Worm (Caenorhabditis elegans) whole organism, L4 larva: ENCODE results near the gene sart-3.
A peak's percentile ranks its signal among the peaks of the same experiment; 100 is the strongest.

Source experiments
- D1046.2 ChIP-seq: fragments of 200-800 bp; sonication (Bioruptor generic); IDR thresholded peaks from 2 replicates; pipeline ENCODE4 v1.3.6; 2022; ENCODE audit warnings: missing genetic modification characterization, missing compliant biosample characterization
- F10B5.3 ChIP-seq: sonication (generic microtip); optimal IDR thresholded peaks from 2 replicates; lab custom pipeline; 2016; ENCODE audit warnings: mild to moderate bottlenecking, missing genetic modification characterization, missing compliant biosample characterization
- F26F4.8 ChIP-seq: fragments of 200-800 bp; sonication (Bioruptor generic); conservative IDR thresholded peaks from 2 replicates; pipeline ENCODE4 v1.3.6; 2022; ENCODE audit warnings: missing genetic modification characterization, missing compliant biosample characterization
- F44E2.7 ChIP-seq: fragments of 200-800 bp; sonication (Bioruptor generic); IDR thresholded peaks from 2 replicates; pipeline ENCODE4 v2.1.2; 2022; ENCODE audit warnings: missing genetic modification characterization, missing compliant biosample characterization
- F49E8.2 ChIP-seq: sonication (generic microtip); optimal IDR thresholded peaks from 2 replicates; lab custom pipeline; 2016; ENCODE audit warnings: missing compliant biosample characterization, mild to moderate bottlenecking, missing genetic modification characterization, borderline replicate concordance
- T20F7.1 ChIP-seq: fragments of 200-800 bp; sonication (Bioruptor generic); optimal IDR thresholded peaks from 2 replicates; lab custom pipeline; 2018; ENCODE audit warnings: mild to moderate bottlenecking, missing genetic modification characterization, missing compliant biosample characterization
- T26A8.4 ChIP-seq: fragments of 200-800 bp; sonication (Bioruptor generic); IDR thresholded peaks from 2 replicates; pipeline ENCODE4 v1.3.6; 2022; ENCODE audit warnings: missing genetic modification characterization, missing compliant biosample characterization
- Y48G9A.11 ChIP-seq: fragments of 200-800 bp; sonication (Bioruptor generic); IDR thresholded peaks from 2 replicates; pipeline ENCODE4 v1.3.6; 2022; ENCODE audit warnings: missing genetic modification reagents, missing genetic modification characterization, missing compliant biosample characterization
- ZK546.5 ChIP-seq, 2 experiments: sonication (generic microtip); optimal IDR thresholded peaks; 2 replicates each; lab custom pipeline; 2017; ENCODE audit warnings: missing biosample characterization in 2 of 2, missing genetic modification characterization in 2 of 2
- ama-1 ChIP-seq: fragments of 150-350 bp; optimal IDR thresholded peaks from 2 replicates; lab custom pipeline; 2014; ENCODE audit warnings: inconsistent platforms, mixed read lengths
- arid-1 ChIP-seq: fragments of 200-800 bp; sonication (Bioruptor generic); conservative IDR thresholded peaks from 2 replicates; pipeline ENCODE4 v1.3.6; 2022; ENCODE audit warnings: missing genetic modification reagents, missing genetic modification characterization, missing compliant biosample characterization
- ceh-82 ChIP-seq: sonication (generic microtip); optimal IDR thresholded peaks from 2 replicates; lab custom pipeline; 2017; ENCODE audit warnings: missing biosample characterization, missing genetic modification characterization
- ces-1 ChIP-seq: fragments of 150-350 bp; sonication (generic microtip); optimal IDR thresholded peaks from 4 replicates; lab custom pipeline; 2014; ENCODE audit warnings: missing biosample characterization, missing genetic modification reagents, missing genetic modification characterization
- ctbp-1 ChIP-seq: fragments of 200-800 bp; sonication (Bioruptor generic); IDR thresholded peaks from 2 replicates; pipeline ENCODE4 v1.3.6; 2022; ENCODE audit warnings: missing genetic modification reagents, missing genetic modification characterization, missing compliant biosample characterization
- daf-16 ChIP-seq, 3 experiments: sonication (generic microtip); optimal IDR thresholded peaks; 2 replicates each; lab custom pipeline; 2016 to 2017; ENCODE audit warnings: missing genetic modification characterization in 3 of 3, missing genetic modification reagents in 3 of 3, mild to moderate bottlenecking in 2 of 3, missing compliant biosample characterization in 2 of 3, missing biosample characterization in 1 of 3, moderate library complexity in 1 of 3
- daf-19 ChIP-seq: fragments of 200-800 bp; sonication (Bioruptor generic); conservative IDR thresholded peaks from 2 replicates; pipeline ENCODE4 v1.3.6; 2022; ENCODE audit warnings: missing genetic modification characterization, missing compliant biosample characterization
- dmd-6 ChIP-seq: fragments of 200-800 bp; sonication (Bioruptor generic); IDR thresholded peaks from 2 replicates; pipeline ENCODE4 v1.3.6; 2022; ENCODE audit warnings: missing genetic modification reagents, missing genetic modification characterization, missing compliant biosample characterization
- egl-43 ChIP-seq: fragments of 200-800 bp; sonication (Bioruptor generic); IDR thresholded peaks from 2 replicates; pipeline ENCODE4 v1.3.6; 2022; ENCODE audit warnings: missing genetic modification reagents, missing genetic modification characterization, missing compliant biosample characterization
- gei-8 ChIP-seq: fragments of 200-800 bp; sonication (Bioruptor generic); optimal IDR thresholded peaks from 2 replicates; lab custom pipeline; 2018; ENCODE audit warnings: mild to moderate bottlenecking, missing genetic modification characterization, missing compliant biosample characterization
- hif-1 ChIP-seq, 2 experiments: sonication (generic microtip); optimal IDR thresholded peaks; 2 replicates each; lab custom pipeline; 2016 to 2017; ENCODE audit warnings: missing compliant biosample characterization in 2 of 2, missing genetic modification characterization in 2 of 2, missing genetic modification reagents in 2 of 2, missing genotype in 2 of 2, mild to moderate bottlenecking in 1 of 2
- lin-1 ChIP-seq: fragments of 200-800 bp; sonication (Bioruptor generic); IDR thresholded peaks from 2 replicates; pipeline ENCODE4 v1.3.6; 2022; ENCODE audit warnings: missing genetic modification reagents, missing genetic modification characterization, missing compliant biosample characterization
- lin-38 ChIP-seq: fragments of 200-800 bp; sonication (Bioruptor generic); IDR thresholded peaks from 2 replicates; pipeline ENCODE4 v1.3.6; 2022; ENCODE audit warnings: missing genetic modification reagents, missing genetic modification characterization, missing compliant biosample characterization
- lin-39 ChIP-seq: fragments of 150-350 bp; optimal IDR thresholded peaks from 2 replicates; lab custom pipeline; 2014; ENCODE audit warnings: missing biosample characterization, missing genetic modification reagents, missing genetic modification characterization
- lir-3 ChIP-seq: sonication (generic microtip); optimal IDR thresholded peaks from 2 replicates; lab custom pipeline; 2016; ENCODE audit warnings: mild to moderate bottlenecking, missing genetic modification characterization, missing compliant biosample characterization
- lsy-2 ChIP-seq, 2 experiments: fragments of 150-350 bp in 1 of 2; sonication (generic microtip) in 1 of 2; optimal IDR thresholded peaks; 2 replicates each; lab custom pipeline; 2014 to 2017; ENCODE audit warnings: missing biosample characterization in 2 of 2, missing genetic modification characterization in 2 of 2
- madf-5 ChIP-seq, 2 experiments: fragments of 200-800 bp; sonication (Bioruptor generic); IDR thresholded peaks; 2 replicates each; pipeline ENCODE4 v1.3.6; 2022; ENCODE audit warnings: missing compliant biosample characterization in 2 of 2, missing genetic modification characterization in 2 of 2
- mep-1 ChIP-seq: fragments of 150-350 bp; sonication (generic microtip); optimal IDR thresholded peaks from 3 replicates; lab custom pipeline; 2014; ENCODE audit warnings: missing biosample characterization, missing genetic modification characterization
- mes-2 ChIP-seq: sonication (generic microtip); optimal IDR thresholded peaks from 2 replicates; lab custom pipeline; 2016; ENCODE audit warnings: missing genotype, mild to moderate bottlenecking, missing genetic modification characterization, missing compliant biosample characterization; ENCODE audit not compliant: poor library complexity, severe bottlenecking
- nhr-102 ChIP-seq: sonication (generic microtip); optimal IDR thresholded peaks from 2 replicates; lab custom pipeline; 2016; ENCODE audit warnings: mild to moderate bottlenecking, missing genetic modification characterization, moderate library complexity, missing compliant biosample characterization
- nhr-237 ChIP-seq: sonication (generic microtip); optimal IDR thresholded peaks from 2 replicates; lab custom pipeline; 2017; ENCODE audit warnings: missing biosample characterization, missing genetic modification characterization
- nhr-25 ChIP-seq: sonication (generic microtip); optimal IDR thresholded peaks from 2 replicates; lab custom pipeline; 2017; ENCODE audit warnings: missing genetic modification characterization, mild to moderate bottlenecking, missing compliant biosample characterization, antibody characterized with exemption, moderate library complexity, borderline replicate concordance; ENCODE audit not compliant: insufficient read depth
- nhr-6 ChIP-seq: fragments of 150-350 bp; optimal IDR thresholded peaks from 2 replicates; lab custom pipeline; 2014; ENCODE audit warnings: missing biosample characterization, missing genetic modification characterization
- saeg-2 ChIP-seq: fragments of 200-800 bp; sonication (Bioruptor generic); IDR thresholded peaks from 2 replicates; pipeline ENCODE4 v1.3.6; 2022; ENCODE audit warnings: missing genetic modification reagents, missing genetic modification characterization, missing compliant biosample characterization
- sdz-12 ChIP-seq: fragments of 200-800 bp; sonication (Bioruptor generic); optimal IDR thresholded peaks from 2 replicates; lab custom pipeline; 2018; ENCODE audit warnings: mild to moderate bottlenecking, missing genetic modification characterization, missing compliant biosample characterization
- snpc-1.2 ChIP-seq: fragments of 200-800 bp; sonication (Bioruptor generic); IDR thresholded peaks from 2 replicates; pipeline ENCODE4 v1.3.6; 2022; ENCODE audit warnings: missing genetic modification reagents, missing genetic modification characterization, missing compliant biosample characterization
- snpc-4 ChIP-seq: fragments of 150-350 bp; optimal IDR thresholded peaks from 2 replicates; lab custom pipeline; 2014; ENCODE audit warnings: missing biosample characterization, missing genetic modification characterization
- spr-1 ChIP-seq: sonication (generic microtip); optimal IDR thresholded peaks from 2 replicates; lab custom pipeline; 2016; ENCODE audit warnings: mild to moderate bottlenecking, missing genetic modification characterization, missing compliant biosample characterization
- spr-3 ChIP-seq: fragments of 200-800 bp; sonication (Bioruptor generic); optimal IDR thresholded peaks from 2 replicates; lab custom pipeline; 2018; ENCODE audit warnings: mild to moderate bottlenecking, missing genetic modification characterization, missing compliant biosample characterization
- unc-130 ChIP-seq: sonication (generic microtip); optimal IDR thresholded peaks from 2 replicates; lab custom pipeline; 2016; ENCODE audit warnings: missing genetic modification reagents, missing genetic modification characterization, missing compliant biosample characterization
- unc-62 ChIP-seq, 3 experiments: fragments of 150-350 bp in 1 of 3; sonication (generic microtip); optimal IDR thresholded peaks in 2 of 3; peaks in 1 of 3; 1 replicate in 1 of 3; 2 replicates in 2 of 3; lab custom pipeline; 2014 to 2017; ENCODE audit warnings: missing biosample characterization in 3 of 3, missing genetic modification characterization in 3 of 3, missing genetic modification reagents in 3 of 3, missing genotype in 1 of 3
- ztf-7 ChIP-seq: fragments of 150-350 bp; optimal IDR thresholded peaks from 2 replicates; lab custom pipeline; 2014; ENCODE audit warnings: missing biosample characterization, missing genetic modification characterization

sart-3 gene

ce11 chrIV:11332751-11333150 lies at the start of gene sart-3:
Gene sart-3, minus strand, starts transcription at chrIV:11332969.
- TF ChIP-seq T26A8.4 (no peak), nhr-25 (tag; lab: Kevin White, UChicago) (no peak), egl-43 (GFP tag; lab: Robert Waterston, UW) (no peak), F44E2.7 (GFP tag; lab: Robert Waterston, UW) (no peak), mes-2 (tag; lab: Kevin White, UChicago) (peak; percentile 33), ceh-82 (tag; lab: Kevin White, UChicago) (no peak), nhr-6 (tag; lab: Kevin White, UChicago) (no peak), lin-1 (no peak), hif-1 (tag; optimal IDR thresholded peaks at IDR 0.05; lab: Kevin White, UChicago) (no peak), nhr-237 (tag; lab: Kevin White, UChicago) (no peak), daf-16 (GFP tag; optimal IDR thresholded peaks at IDR 0.05; lab: Kevin White, UChicago) (no peak), daf-16 (tag; optimal IDR thresholded peaks at IDR 0.05; lab: Kevin White, UChicago) (peak; percentile 1), lin-38 (GFP tag; lab: Robert Waterston, UW) (peak; percentile 57), snpc-4 (no peak)

- no peak for TF ChIP-seq ama-1 (lab: Kevin White, UChicago)
- no peak for TF ChIP-seq ces-1 (GFP tag; lab: Kevin White, UChicago)
- no peak for TF ChIP-seq lir-3 (tag; lab: Kevin White, UChicago)
- TF ChIP-seq sdz-12: no peak
Observed at ce11 chrIV:11379254-11379653, 46.5 kb upstream of the sart-3 start, which contains the start of gene fbxb-76. Gene fbxb-76, minus strand, starts transcription at chrIV:11379354.

ce11 chrIV:11377439-11377838 lies 44.7 kb upstream of the sart-3 start:
- TF ChIP-seq spr-3 (GFP tag; lab: Kevin White, UChicago) (no peak), ZK546.5 (tag; optimal IDR thresholded peaks at IDR 0.05; lab: Kevin White, UChicago) (no peak), sdz-12 (no peak), lin-39 (tag; lab: Kevin White, UChicago) (no peak), ztf-7 (tag; lab: Kevin White, UChicago) (no peak), saeg-2 (GFP tag; lab: Robert Waterston, UW) (no peak), unc-62 (GFP tag; optimal IDR thresholded peaks at IDR 0.05 in 1 of 2; lab: Kevin White, UChicago) (no peak), unc-62 (tag; optimal IDR thresholded peaks at IDR 0.05; lab: Kevin White, UChicago) (no peak), snpc-1.2 (GFP tag; lab: Robert Waterston, UW) (peak; percentile 71; the same call in 1 of the 2 replicates), ctbp-1 (GFP tag; lab: Robert Waterston, UW) (0 out of 2 replicates have a peak, but pooled peaks have one; percentile 36), gei-8 (GFP tag; lab: Kevin White, UChicago) (no peak), lsy-2 (tag; optimal IDR thresholded peaks at IDR 0.05; lab: Kevin White, UChicago) (no peak), T20F7.1 (GFP tag; lab: Kevin White, UChicago) (no peak), F44E2.7 (GFP tag; lab: Robert Waterston, UW) (no peak), F10B5.3 (tag; lab: Kevin White, UChicago) (no peak), dmd-6 (GFP tag; lab: Robert Waterston, UW) (no peak), arid-1 (no peak), madf-5 (GFP tag; IDR thresholded peaks at IDR 0.05; lab: Robert Waterston, UW) (0 out of 4 replicates have a peak, but pooled peaks of 1 of the 2 experiments have one; percentile 23), daf-19 (0 out of 2 replicates have a peak, but pooled peaks have one; percentile 12), Y48G9A.11 (0 out of 2 replicates have a peak, but pooled peaks have one; percentile 27), lin-38 (GFP tag; lab: Robert Waterston, UW) (peak; percentile 59), D1046.2 (GFP tag; lab: Robert Waterston, UW) (no peak), mep-1 (tag; lab: Kevin White, UChicago) (no peak), F26F4.8 (GFP tag; lab: Robert Waterston, UW) (no peak), nhr-25 (tag; lab: Kevin White, UChicago) (no peak), unc-130 (GFP tag; lab: Kevin White, UChicago) (peak; percentile 45), F49E8.2 (tag; lab: Kevin White, UChicago) (peak; percentile 84), nhr-102 (tag; lab: Kevin White, UChicago) (no peak), spr-1 (no peak)
